Fruit fly (Drosophila melanogaster) whole organism, embryonic: ENCODE data around the gene Ir68b.

Source experiments
- Asciz ChIP-seq: fragments of 200-800 bp; sonication (Bioruptor generic); optimal IDR thresholded peaks from 2 replicates; lab custom pipeline; 2017; ENCODE audit warnings: missing biosample characterization, mild to moderate bottlenecking, missing genetic modification characterization, missing genetic modification reagents
- CG10267 ChIP-seq: fragments of 200-800 bp; sonication (Bioruptor generic); optimal IDR thresholded peaks from 2 replicates; lab custom pipeline; 2018; ENCODE audit warnings: missing biosample characterization, mild to moderate bottlenecking, missing genetic modification characterization, moderate library complexity
- CG10462 ChIP-seq: fragments of 200-800 bp; sonication (Bioruptor generic); optimal IDR thresholded peaks from 2 replicates; lab custom pipeline; 2016; ENCODE audit warnings: missing biosample characterization, missing genetic modification characterization
- CG1233 ChIP-seq: fragments of 200-800 bp; sonication (Bioruptor generic); optimal IDR thresholded peaks from 4 replicates; lab custom pipeline; 2018; ENCODE audit warnings: missing biosample characterization, mild to moderate bottlenecking, missing genetic modification characterization
- CG13296 ChIP-seq: fragments of 200-800 bp; sonication (Bioruptor generic); optimal IDR thresholded peaks from 3 replicates; lab custom pipeline; 2018; ENCODE audit warnings: missing biosample characterization, mild to moderate bottlenecking, missing genetic modification characterization
- CG13624 ChIP-seq: fragments of 200-800 bp; sonication (Bioruptor generic); optimal IDR thresholded peaks from 2 replicates; lab custom pipeline; 2016; ENCODE audit warnings: missing biosample characterization, missing genetic modification characterization
- CG14710 ChIP-seq: fragments of 200-800 bp; sonication (Bioruptor generic); optimal IDR thresholded peaks from 3 replicates; lab custom pipeline; 2019; ENCODE audit warnings: missing biosample characterization, mild to moderate bottlenecking, missing genetic modification characterization, moderate library complexity
- CG15696 ChIP-seq: fragments of 200-800 bp; sonication (Bioruptor generic); optimal IDR thresholded peaks from 2 replicates; lab custom pipeline; 2019; ENCODE audit warnings: missing biosample characterization, mild to moderate bottlenecking, missing genetic modification characterization, moderate library complexity
- CG1647 ChIP-seq: fragments of 200-800 bp; sonication (Bioruptor generic); optimal IDR thresholded peaks from 3 replicates; lab custom pipeline; 2016; ENCODE audit warnings: missing biosample characterization, missing genetic modification characterization
- CG17802 ChIP-seq: fragments of 200-800 bp; sonication (Bioruptor generic); optimal IDR thresholded peaks from 2 replicates; lab custom pipeline; 2018; ENCODE audit warnings: missing biosample characterization, mild to moderate bottlenecking, missing genetic modification characterization, moderate library complexity
- CG17912 ChIP-seq: fragments of 200-800 bp; sonication (Bioruptor generic); optimal IDR thresholded peaks from 2 replicates; lab custom pipeline; 2018; ENCODE audit warnings: missing biosample characterization, mild to moderate bottlenecking, missing genetic modification characterization
- CG2129 ChIP-seq: fragments of 200-800 bp; sonication (Bioruptor generic); IDR thresholded peaks from 2 replicates; pipeline ENCODE4 v1.3.6; 2022; ENCODE audit warnings: missing biosample characterization, missing genetic modification characterization; ENCODE audit not compliant: partially characterized antibody
- CG30431 ChIP-seq: fragments of 200-800 bp; sonication (Bioruptor generic); optimal IDR thresholded peaks from 2 replicates; lab custom pipeline; 2017; ENCODE audit warnings: missing biosample characterization, missing genetic modification characterization
- CG31441 ChIP-seq: fragments of 200-800 bp; sonication (Bioruptor generic); IDR thresholded peaks from 2 replicates; pipeline ENCODE4 v1.3.6; 2022; ENCODE audit warnings: missing biosample characterization, missing genetic modification characterization
- CG3163 ChIP-seq: fragments of 200-800 bp; sonication (Bioruptor generic); optimal IDR thresholded peaks from 3 replicates; lab custom pipeline; 2016; ENCODE audit warnings: missing biosample characterization, missing genetic modification characterization
- CG33557 ChIP-seq: fragments of 200-800 bp; sonication (Bioruptor generic); optimal IDR thresholded peaks from 2 replicates; lab custom pipeline; 2019; ENCODE audit warnings: missing biosample characterization, mild to moderate bottlenecking, missing genetic modification characterization, moderate library complexity
- CG3407 ChIP-seq: fragments of 200-800 bp; sonication (Bioruptor generic); optimal IDR thresholded peaks from 2 replicates; lab custom pipeline; 2018; ENCODE audit warnings: missing biosample characterization, mild to moderate bottlenecking, missing genetic modification characterization
- CG43689 ChIP-seq: fragments of 200-800 bp; sonication (Bioruptor generic); IDR thresholded peaks from 2 replicates; pipeline ENCODE4 v1.3.6; 2022; ENCODE audit warnings: missing biosample characterization, missing genetic modification characterization
- CG4617 ChIP-seq: fragments of 200-800 bp; sonication (Bioruptor generic); optimal IDR thresholded peaks from 3 replicates; lab custom pipeline; 2016; ENCODE audit warnings: missing biosample characterization, missing genetic modification characterization, borderline replicate concordance
- CG4707 ChIP-seq: fragments of 200-800 bp; sonication (Bioruptor generic); optimal IDR thresholded peaks from 2 replicates; lab custom pipeline; 2018; ENCODE audit warnings: missing biosample characterization, mild to moderate bottlenecking, missing genetic modification characterization, moderate library complexity
- CG5245 ChIP-seq: fragments of 200-800 bp; sonication (Bioruptor generic); optimal IDR thresholded peaks from 3 replicates; lab custom pipeline; 2016; ENCODE audit warnings: missing biosample characterization, missing genetic modification characterization
- CG7372 ChIP-seq: fragments of 200-800 bp; sonication (Bioruptor generic); IDR thresholded peaks from 2 replicates; pipeline ENCODE4 v1.3.6; 2022; ENCODE audit warnings: missing biosample characterization, missing genetic modification characterization
- CG7963 ChIP-seq: fragments of 200-800 bp; sonication (Bioruptor generic); IDR thresholded peaks from 3 replicates; pipeline ENCODE4 v1.3.6; 2022; ENCODE audit warnings: missing biosample characterization, missing genetic modification characterization; ENCODE audit not compliant: partially characterized antibody
- CG8388 ChIP-seq: fragments of 200-800 bp; sonication (Bioruptor generic); optimal IDR thresholded peaks from 2 replicates; lab custom pipeline; 2019; ENCODE audit warnings: missing biosample characterization, mild to moderate bottlenecking, missing genetic modification characterization, moderate library complexity
- CG9876 ChIP-seq: fragments of 200-800 bp; sonication (Bioruptor generic); optimal IDR thresholded peaks from 2 replicates; lab custom pipeline; 2016; ENCODE audit warnings: missing biosample characterization, missing genetic modification characterization
- Dip3 ChIP-seq: fragments of 200-800 bp; sonication (Bioruptor generic); optimal IDR thresholded peaks from 3 replicates; lab custom pipeline; 2016; ENCODE audit warnings: missing biosample characterization, missing genetic modification characterization
- Fer3 ChIP-seq: fragments of 200-800 bp; sonication (Bioruptor generic); optimal IDR thresholded peaks from 2 replicates; lab custom pipeline; 2018; ENCODE audit warnings: missing biosample characterization, mild to moderate bottlenecking, missing genetic modification characterization, moderate library complexity
- HHEX ChIP-seq: fragments of 200-800 bp; sonication (Bioruptor generic); optimal IDR thresholded peaks from 3 replicates; lab custom pipeline; 2017; ENCODE audit warnings: missing biosample characterization, mild to moderate bottlenecking, missing genetic modification characterization, missing genetic modification reagents
- HmgD ChIP-seq: fragments of 200-800 bp; sonication (Bioruptor generic); optimal IDR thresholded peaks from 3 replicates; lab custom pipeline; 2016; ENCODE audit warnings: missing biosample characterization, missing genetic modification characterization
- Hr39 ChIP-seq: fragments of >200 bp; optimal IDR thresholded peaks from 2 replicates; lab custom pipeline; 2017
- Kr ChIP-seq: fragments of 200-800 bp; sonication (Bioruptor generic); optimal IDR thresholded peaks from 2 replicates; lab custom pipeline; 2017; ENCODE audit warnings: missing biosample characterization, mild to moderate bottlenecking, missing genetic modification characterization
- Opbp ChIP-seq: fragments of 200-800 bp; sonication (Bioruptor generic); IDR thresholded peaks from 3 replicates; pipeline ENCODE4 v1.3.6; 2022; ENCODE audit warnings: missing biosample characterization, missing genetic modification characterization; ENCODE audit not compliant: partially characterized antibody
- Poxn ChIP-seq: fragments of 200-800 bp; sonication (Bioruptor generic); IDR thresholded peaks from 2 replicates; pipeline ENCODE4 v1.3.6; 2022; ENCODE audit warnings: missing biosample characterization, missing genetic modification characterization
- Sin3A ChIP-seq: fragments of >200 bp; optimal IDR thresholded peaks from 2 replicates; lab custom pipeline; 2018
- Sox100B ChIP-seq: fragments of 200-800 bp; sonication (Bioruptor generic); optimal IDR thresholded peaks from 3 replicates; lab custom pipeline; 2018; ENCODE audit warnings: missing biosample characterization, mild to moderate bottlenecking, missing genetic modification characterization
- TFAM ChIP-seq: fragments of 200-800 bp; sonication (Bioruptor generic); optimal IDR thresholded peaks from 2 replicates; lab custom pipeline; 2017; ENCODE audit warnings: missing biosample characterization, missing genetic modification characterization, inconsistent platforms
- gsb ChIP-seq: fragments of 200-800 bp; sonication (Bioruptor generic); IDR thresholded peaks from 2 replicates; pipeline ENCODE4 v1.3.6; 2022; ENCODE audit warnings: missing biosample characterization, missing genetic modification characterization
- ham ChIP-seq: fragments of 200-800 bp; sonication (Bioruptor generic); IDR thresholded peaks from 2 replicates; pipeline ENCODE4 v1.3.6; 2022; ENCODE audit warnings: missing biosample characterization, missing genetic modification characterization
- hth ChIP-seq: fragments of >200 bp; optimal IDR thresholded peaks from 2 replicates; lab custom pipeline; 2017; ENCODE audit warnings: inconsistent platforms
- lab ChIP-seq: fragments of 200-800 bp; sonication (Bioruptor generic); optimal IDR thresholded peaks from 3 replicates; lab custom pipeline; 2017; ENCODE audit warnings: missing biosample characterization, missing genetic modification characterization, mild to moderate bottlenecking, moderate library complexity, missing genetic modification reagents
- oc ChIP-seq: fragments of 200-800 bp; sonication (Bioruptor generic); optimal IDR thresholded peaks from 2 replicates; lab custom pipeline; 2018; ENCODE audit warnings: missing biosample characterization, mild to moderate bottlenecking, missing genetic modification characterization, moderate library complexity
- peb ChIP-seq: fragments of 200-800 bp; sonication (Bioruptor generic); IDR thresholded peaks from 2 replicates; pipeline ENCODE4 v1.3.6; 2022; ENCODE audit warnings: missing biosample characterization, missing genetic modification characterization
- phol ChIP-seq: fragments of 200-800 bp; sonication (Bioruptor generic); optimal IDR thresholded peaks from 3 replicates; lab custom pipeline; 2018; ENCODE audit warnings: missing biosample characterization, mild to moderate bottlenecking, missing genetic modification characterization, moderate library complexity
- pnt ChIP-seq: fragments of 200-800 bp; sonication (Bioruptor generic); optimal IDR thresholded peaks from 3 replicates; lab custom pipeline; 2016; ENCODE audit warnings: missing biosample characterization, missing genetic modification characterization
- psq ChIP-seq: fragments of 200-800 bp; sonication (Bioruptor generic); optimal IDR thresholded peaks from 2 replicates; lab custom pipeline; 2017; ENCODE audit warnings: missing biosample characterization, missing genetic modification characterization
- ranshi ChIP-seq: fragments of 200-800 bp; sonication (Bioruptor generic); IDR thresholded peaks from 2 replicates; pipeline ENCODE4 v1.3.6; 2022; ENCODE audit warnings: missing biosample characterization, missing genetic modification characterization
- rib ChIP-seq: fragments of 200-800 bp; sonication (Bioruptor generic); IDR thresholded peaks from 2 replicates; pipeline ENCODE4 v1.3.6; 2022; ENCODE audit warnings: missing biosample characterization, missing genetic modification characterization
- so ChIP-seq: fragments of 200-800 bp; sonication (Bioruptor generic); IDR thresholded peaks from 3 replicates; pipeline ENCODE4 v1.3.6; 2022; ENCODE audit warnings: missing biosample characterization, missing genetic modification characterization
- tap ChIP-seq: fragments of 200-800 bp; optimal IDR thresholded peaks from 3 replicates; lab custom pipeline; 2019; ENCODE audit warnings: missing biosample characterization, mild to moderate bottlenecking, missing genetic modification characterization, moderate library complexity
- wdn ChIP-seq: fragments of 200-800 bp; sonication (Bioruptor generic); IDR thresholded peaks from 2 replicates; pipeline ENCODE4 v1.3.6; 2022; ENCODE audit warnings: missing biosample characterization, missing genetic modification characterization

Ir68b gene

dm6 chr3L:12145709-12146694 is 18.8 kb upstream of the Ir68b start, which contains the start of the genes eIF3l and Nrx-IV (continued):
- TF ChIP-seq CG7372 (GFP tag; lab: Robert Waterston, UW) (no peak), Sox100B (GFP tag; lab: Kevin White, UChicago) (no peak), Opbp (GFP tag; lab: Robert Waterston, UW) (peak; percentile 54), Poxn (no peak), rib (no peak), CG3163 (GFP tag; lab: Kevin White, UChicago) (no peak), CG1233 (GFP tag; lab: Kevin White, UChicago) (no peak), CG1647 (no peak), TFAM (GFP tag; lab: Kevin White, UChicago) (no peak), CG2129 (no peak), CG17912 (GFP tag; lab: Kevin White, UChicago) (no peak), CG14710 (tag; lab: Kevin White, UChicago) (peak; percentile 60), oc (tag; lab: Kevin White, UChicago) (no peak), pnt (no peak), HmgD (no peak), lab (no peak), CG4707 (GFP tag; lab: Kevin White, UChicago) (no peak), CG43689 (GFP tag; lab: Robert Waterston, UW) (no peak), Dip3 (no peak), wdn (GFP tag; lab: Robert Waterston, UW) (no peak), psq (GFP tag; lab: Kevin White, UChicago) (no peak), Hr39 (no peak), CG31441 (GFP tag; lab: Robert Waterston, UW) (no peak), phol (tag; lab: Kevin White, UChicago) (peak; percentile 30), Sin3A (lab: Kevin White, UChicago) (peak; percentile 24), HHEX (no peak), tap (no peak), ranshi (GFP tag; lab: Robert Waterston, UW) (no peak), CG13624 (GFP tag; lab: Kevin White, UChicago) (no peak), CG30431 (no peak), so (no peak), CG10462 (GFP tag; lab: Kevin White, UChicago) (no peak), ham (no peak), Asciz (GFP tag; lab: Kevin White, UChicago) (no peak), peb (GFP tag; lab: Robert Waterston, UW) (no peak), CG7963 (GFP tag; lab: Robert Waterston, UW) (peak; percentile 4; the same call in 1 of the 3 replicates), CG17802 (tag; lab: Kevin White, UChicago) (no peak), CG3407 (no peak), CG9876 (GFP tag; lab: Kevin White, UChicago) (no peak), hth (lab: Kevin White, UChicago) (no peak), CG15696 (tag; lab: Kevin White, UChicago) (no peak), CG5245 (GFP tag; lab: Kevin White, UChicago) (no peak), CG8388 (GFP tag; lab: Kevin White, UChicago) (no peak), CG13296 (GFP tag; lab: Kevin White, UChicago) (no peak), Fer3 (tag; lab: Kevin White, UChicago) (no peak), Kr (no peak), CG4617 (GFP tag; lab: Kevin White, UChicago) (peak; percentile 47), CG33557 (GFP tag; lab: Kevin White, UChicago) (no peak), CG10267 (tag; lab: Kevin White, UChicago) (peak; percentile 31), gsb (GFP tag; lab: Robert Waterston, UW) (no peak)
